Worm (Caenorhabditis elegans): ENCODE data around the gene D2007.2.
A peak's percentile ranks its signal among the peaks of the same experiment; 100 is the strongest.

The D2007.2 gene

DNA sequence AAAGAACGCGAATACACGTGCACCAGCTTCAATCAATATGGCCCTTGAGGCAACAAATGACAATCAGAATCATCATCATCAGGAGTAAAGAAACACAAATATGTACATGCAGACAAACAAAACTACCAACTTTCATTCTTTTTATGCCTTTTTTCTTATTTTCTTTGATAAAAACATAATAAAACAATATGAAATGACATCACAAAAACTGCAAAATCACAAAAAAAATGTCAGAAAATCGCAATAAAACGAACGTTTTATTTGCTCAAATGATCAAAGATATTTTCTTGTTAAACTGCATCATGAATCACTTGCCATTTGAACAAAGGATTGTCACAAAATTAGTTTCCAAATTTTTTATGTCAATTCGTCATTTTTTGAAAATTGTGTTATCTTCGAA lies 5.7 kb downstream of the D2007.2 start:
- TF ChIP-seq ztf-11 (tag; optimal IDR thresholded peaks at IDR 0.05) (no peak), unc-120 (tag; optimal IDR thresholded peaks at IDR 0.05; ENCODE audit: poor library complexity, severe bottlenecking) (no peak), elt-3 (tag; optimal IDR thresholded peaks at IDR 0.05) (no peak), lsy-2 (tag; optimal IDR thresholded peaks at IDR 0.05) (no peak), hlh-1 (tag; optimal IDR thresholded peaks at IDR 0.05) (no peak), nhr-2 (tag; optimal IDR thresholded peaks at IDR 0.05) (no peak), lin-13 (tag; optimal IDR thresholded peaks at IDR 0.05) (no peak)

DNA sequence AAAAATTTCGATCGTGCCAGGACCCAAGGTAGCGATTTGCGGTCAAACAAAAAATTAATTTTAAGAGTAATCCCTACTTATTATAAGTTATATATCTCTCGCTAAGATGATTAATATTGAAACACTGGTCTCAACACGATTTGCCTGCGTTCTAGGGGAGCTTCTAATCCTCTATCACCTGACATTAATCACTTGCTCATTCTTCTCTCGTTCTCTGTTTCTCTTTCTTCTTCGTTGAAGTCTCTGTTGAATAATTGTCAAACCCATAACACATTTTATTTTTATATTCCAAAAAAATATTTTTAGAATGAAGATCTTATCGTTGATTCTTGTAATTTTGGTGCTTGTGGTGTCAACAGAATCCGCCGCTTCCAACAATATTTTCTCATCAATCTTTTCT lies 6.4 kb downstream of the D2007.2 start, which contains the start of gene D2007.1:
Gene D2007.1, plus strand, starts transcription at position 301 of the 400 bp plus-strand sequence.
- TF ChIP-seq ceh-83 (GFP tag; optimal IDR thresholded peaks at IDR 0.05) (no peak), lsy-2 (tag; optimal IDR thresholded peaks at IDR 0.05) (no peak), mls-2 (tag; optimal IDR thresholded peaks at IDR 0.05) (no peak), nhr-12 (tag; optimal IDR thresholded peaks at IDR 0.05) (no peak), nhr-28 (tag; optimal IDR thresholded peaks at IDR 0.05) (no peak), ham-2 (GFP tag; optimal IDR thresholded peaks at IDR 0.05) (no peak), flh-1 (GFP tag; optimal IDR thresholded peaks at IDR 0.05) (no peak), bed-3 (GFP tag; optimal IDR thresholded peaks at IDR 0.05) (no peak), tbx-8 (GFP tag; optimal IDR thresholded peaks at IDR 0.05) (no peak), lin-13 (tag; optimal IDR thresholded peaks at IDR 0.05) (no peak), unc-62 (GFP tag; optimal IDR thresholded peaks at IDR 0.05) (no peak), blmp-1 (tag; optimal IDR thresholded peaks at IDR 0.05) (no peak), mep-1 (tag; optimal IDR thresholded peaks at IDR 0.05) (no peak), drap-1 (GFP tag; optimal IDR thresholded peaks at IDR 0.05) (no peak)

DNA sequence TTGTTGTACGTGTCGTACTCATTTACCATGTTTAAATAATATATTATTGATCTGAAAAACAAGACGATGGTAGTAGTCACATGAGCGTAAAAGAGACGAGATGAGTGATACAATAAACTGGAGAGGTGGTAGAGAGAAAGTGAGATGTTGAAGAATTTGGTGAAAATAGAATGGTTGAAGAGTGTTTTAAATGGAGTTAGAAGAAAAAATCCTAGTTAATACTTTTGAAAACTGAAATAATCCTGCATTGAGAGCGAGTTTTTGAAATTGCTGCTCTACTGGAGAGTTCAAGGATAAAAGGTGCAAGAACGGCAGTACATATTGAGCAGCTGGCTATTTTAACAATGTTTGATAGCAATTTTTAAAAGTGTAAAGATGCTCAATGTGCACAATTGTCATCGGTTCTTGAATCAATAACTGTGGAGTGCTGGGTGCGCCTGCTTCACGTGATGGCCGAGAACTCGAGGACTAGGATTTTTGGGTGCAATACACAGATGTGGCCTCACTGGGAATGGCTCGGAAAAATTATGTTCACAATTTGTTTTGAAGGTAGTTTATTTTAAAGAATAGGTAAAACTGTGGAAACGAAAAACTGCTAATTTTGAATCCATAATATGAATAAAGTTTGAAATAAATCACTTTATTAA lies 9.5 kb downstream of the D2007.2 start, which contains the start of gene atg-13:
Gene atg-13, minus strand, starts transcription at position 51 of the 647 bp plus-strand sequence.
- no peak for TF ChIP-seq elt-1 (tag; optimal IDR thresholded peaks at IDR 0.05; ENCODE audit: borderline replicate concordance, insufficient read depth)
- no peak for TF ChIP-seq ztf-11 (tag; optimal IDR thresholded peaks at IDR 0.05)
- peak; percentile 7 for TF ChIP-seq ceh-39 (tag; optimal IDR thresholded peaks at IDR 0.05)
- TF ChIP-seq mab-5 (tag; optimal IDR thresholded peaks at IDR 0.05): no peak
- no peak for TF ChIP-seq ceh-83 (GFP tag; optimal IDR thresholded peaks at IDR 0.05)
- peak; percentile 49 for TF ChIP-seq hlh-1 (tag; optimal IDR thresholded peaks at IDR 0.05)
- no peak for TF ChIP-seq cnd-1 (tag; optimal IDR thresholded peaks at IDR 0.05)
- no peak for TF ChIP-seq nhr-28 (tag; optimal IDR thresholded peaks at IDR 0.05)
- TF ChIP-seq drap-1 (GFP tag; optimal IDR thresholded peaks at IDR 0.05): no peak

DNA sequence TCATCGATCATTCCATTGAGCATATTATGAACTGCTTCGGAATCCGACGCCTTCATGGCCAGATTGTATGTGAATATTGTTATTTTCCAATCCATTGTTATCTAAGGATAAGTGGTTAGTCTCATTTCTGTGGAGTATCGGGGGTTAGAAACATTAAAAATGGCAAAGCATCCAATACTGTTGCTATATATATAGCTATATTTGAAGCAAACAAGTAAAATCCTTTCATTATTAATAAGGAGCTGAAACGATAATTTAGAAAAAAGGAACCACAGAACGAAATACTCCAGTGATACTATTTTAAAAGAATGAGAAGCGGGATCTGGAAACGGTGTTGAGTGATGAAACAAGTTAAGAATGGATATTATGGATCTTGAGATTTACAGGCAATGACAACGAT lies 12.5 kb downstream of the D2007.2 start, which contains the start of gene inpp-5K:
Gene inpp-5K, minus strand, starts transcription at position 101 of the 400 bp plus-strand sequence.
- TF ChIP-seq sptf-1 (tag; optimal IDR thresholded peaks at IDR 0.05) (no peak), elt-3 (tag; optimal IDR thresholded peaks at IDR 0.05) (no peak), unc-62 (GFP tag; optimal IDR thresholded peaks at IDR 0.05) (no peak), M03D4.4 (tag; optimal IDR thresholded peaks at IDR 0.05) (no peak), blmp-1 (tag; optimal IDR thresholded peaks at IDR 0.05) (no peak), elt-1 (tag; optimal IDR thresholded peaks at IDR 0.05; ENCODE audit: borderline replicate concordance, insufficient read depth) (no peak), mep-1 (tag; optimal IDR thresholded peaks at IDR 0.05) (no peak), ces-1 (GFP tag; optimal IDR thresholded peaks at IDR 0.05) (no peak), hlh-1 (tag; optimal IDR thresholded peaks at IDR 0.05) (no peak), ceh-39 (tag; optimal IDR thresholded peaks at IDR 0.05) (no peak), mls-2 (tag; optimal IDR thresholded peaks at IDR 0.05) (no peak), cnd-1 (tag; optimal IDR thresholded peaks at IDR 0.05) (no peak), zip-8 (tag; optimal IDR thresholded peaks at IDR 0.05) (no peak)

DNA sequence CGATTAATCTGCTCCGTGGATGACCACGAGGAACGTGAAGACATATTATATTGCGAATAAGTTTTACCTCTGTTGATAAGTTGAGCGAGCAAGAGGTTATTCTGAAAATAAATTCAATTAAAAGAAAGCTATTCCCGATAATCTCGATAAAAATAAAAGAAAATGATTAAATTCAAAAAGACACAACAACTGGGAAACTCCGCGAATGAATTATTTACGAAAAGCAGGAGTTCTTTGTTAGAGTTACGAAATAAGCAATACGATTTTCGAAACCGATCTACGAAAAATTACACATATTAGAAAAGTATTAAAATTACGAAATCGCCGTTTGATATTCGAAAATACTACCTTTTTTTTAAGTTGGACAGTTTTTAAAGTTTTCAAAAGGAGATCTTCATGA lies 14.5 kb downstream of the D2007.2 start, which contains the start of gene bath-42:
Gene bath-42, minus strand, starts transcription at position 101 of the 400 bp plus-strand sequence.
- TF ChIP-seq pha-4 (tag; optimal IDR thresholded peaks at IDR 0.05) (no peak), mep-1 (tag; optimal IDR thresholded peaks at IDR 0.05) (no peak), unc-39 (tag; optimal IDR thresholded peaks at IDR 0.05) (no peak), elt-1 (tag; optimal IDR thresholded peaks at IDR 0.05; ENCODE audit: borderline replicate concordance, insufficient read depth) (no peak), unc-62 (GFP tag; optimal IDR thresholded peaks at IDR 0.05) (no peak), nhr-237 (tag; optimal IDR thresholded peaks at IDR 0.05) (no peak), bed-3 (GFP tag; optimal IDR thresholded peaks at IDR 0.05) (no peak), tbx-8 (GFP tag; optimal IDR thresholded peaks at IDR 0.05) (no peak), cnd-1 (tag; optimal IDR thresholded peaks at IDR 0.05) (no peak), ceh-83 (GFP tag; optimal IDR thresholded peaks at IDR 0.05) (no peak), sem-2 (GFP tag; optimal IDR thresholded peaks at IDR 0.05) (no peak), ztf-11 (tag; optimal IDR thresholded peaks at IDR 0.05) (no peak), mab-5 (tag; optimal IDR thresholded peaks at IDR 0.05) (no peak), drap-1 (GFP tag; optimal IDR thresholded peaks at IDR 0.05) (no peak)
